Fruit fly (Drosophila melanogaster): ENCODE results near the gene CG43815.

The CG43815 gene

DNA sequence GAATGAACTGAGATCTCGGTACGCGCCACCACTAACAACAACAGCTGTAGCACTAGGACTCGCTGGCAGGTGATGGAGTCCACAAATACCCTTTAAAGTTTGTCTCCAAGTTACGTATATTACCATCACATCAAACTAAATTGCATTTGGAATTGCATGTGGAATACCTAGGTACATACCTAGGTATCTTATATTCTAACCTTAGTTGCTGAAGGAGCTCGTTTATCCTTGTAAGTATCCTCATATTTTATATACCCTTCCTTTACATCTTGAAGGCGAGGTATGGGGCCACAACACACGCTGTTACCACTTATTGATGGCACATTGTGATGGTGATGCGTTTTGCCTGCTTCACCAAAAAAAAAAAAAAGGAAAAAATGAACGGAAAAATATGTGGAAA, 8.6 kb upstream of the CG43815 start (continued):
- TF ChIP-seq CG8319 (GFP tag; optimal IDR thresholded peaks at IDR 0.05), result no peak
- no peak for TF ChIP-seq fd85E (GFP tag; optimal IDR thresholded peaks at IDR 0.05)
- no peak for TF ChIP-seq Gug (GFP tag; IDR thresholded peaks at IDR 0.05)
- TF ChIP-seq vri (GFP tag; optimal IDR thresholded peaks at IDR 0.05), result no peak
- peak; percentile 12 for TF ChIP-seq pdm3 (GFP tag; optimal IDR thresholded peaks at IDR 0.05)
- peak; percentile 34 for TF ChIP-seq CG10669 (GFP tag; optimal IDR thresholded peaks at IDR 0.05)
- TF ChIP-seq CG1621 (tag; optimal IDR thresholded peaks at IDR 0.05), result no peak
- TF ChIP-seq eg (GFP tag; IDR thresholded peaks at IDR 0.05), result no peak
- TF ChIP-seq cyc (GFP tag; optimal IDR thresholded peaks at IDR 0.05), result peak; percentile 42
- TF ChIP-seq Ets96B (tag; optimal IDR thresholded peaks at IDR 0.05), result peak; percentile 42
- peak; percentile 46 for TF ChIP-seq Met (GFP tag; optimal IDR thresholded peaks at IDR 0.05)
- TF ChIP-seq CG6808 (GFP tag; optimal IDR thresholded peaks at IDR 0.05), result no peak
- TF ChIP-seq ss (GFP tag; optimal IDR thresholded peaks at IDR 0.05), result no peak
- peak; percentile 33 for TF ChIP-seq CG6792 (GFP tag; optimal IDR thresholded peaks at IDR 0.05)
- peak; percentile 19 for TF ChIP-seq Hr39 (GFP tag; optimal IDR thresholded peaks at IDR 0.05)

DNA sequence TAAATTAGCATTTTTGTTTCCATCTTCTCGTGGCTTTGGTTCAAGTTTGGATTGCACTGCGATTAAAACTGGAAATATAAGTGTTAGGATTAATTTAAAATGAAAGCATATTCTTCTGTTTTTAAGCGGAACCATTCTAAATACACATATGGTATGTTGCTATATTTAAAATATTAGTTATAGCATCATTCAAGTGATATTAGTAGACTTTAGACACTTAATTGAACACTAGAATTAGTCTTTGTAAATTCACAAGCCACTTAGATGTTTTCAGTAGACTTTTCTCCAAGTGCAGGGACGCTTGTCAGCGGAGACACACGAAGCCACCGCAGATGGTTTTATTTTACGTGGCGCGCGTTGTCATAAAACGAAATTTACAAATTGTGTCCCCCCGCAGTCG, 6.1 kb upstream of the CG43815 start:
- TF ChIP-seq CG3919 (GFP tag; optimal IDR thresholded peaks at IDR 0.05) (no peak), CG6163 (GFP tag; IDR thresholded peaks at IDR 0.05) (no peak), CG16779 (tag; optimal IDR thresholded peaks at IDR 0.05) (no peak), Met (GFP tag; optimal IDR thresholded peaks at IDR 0.05) (peak; percentile 24), salr (GFP tag; optimal IDR thresholded peaks at IDR 0.05) (no peak), CG6792 (GFP tag; optimal IDR thresholded peaks at IDR 0.05) (peak; percentile 24), dac (GFP tag; optimal IDR thresholded peaks at IDR 0.05) (no peak), CG11762 (GFP tag; optimal IDR thresholded peaks at IDR 0.05; ENCODE audit: insufficient read depth) (no peak), CG3032 (tag; optimal IDR thresholded peaks at IDR 0.05) (no peak), fd59A (GFP tag; optimal IDR thresholded peaks at IDR 0.05) (no peak), esn (GFP tag; optimal IDR thresholded peaks at IDR 0.05) (peak; percentile 59), Hr4 (GFP tag; optimal IDR thresholded peaks at IDR 0.05) (no peak), CG31627 (GFP tag; optimal IDR thresholded peaks at IDR 0.05) (peak; percentile 38), svp (GFP tag) (peak; percentile 79), Ets96B (tag; optimal IDR thresholded peaks at IDR 0.05) (no peak), OdsH (GFP tag; optimal IDR thresholded peaks at IDR 0.05) (peak; percentile 28), cyc (GFP tag; optimal IDR thresholded peaks at IDR 0.05) (peak; percentile 16), topi (GFP tag; optimal IDR thresholded peaks at IDR 0.05) (peak; percentile 46), Eip78C (GFP tag) (peak; percentile 67), CG8119 (GFP tag; IDR thresholded peaks at IDR 0.05) (no peak), Hr39 (GFP tag; optimal IDR thresholded peaks at IDR 0.05) (peak; percentile 41), CG1621 (tag; optimal IDR thresholded peaks at IDR 0.05) (no peak), Sox15 (GFP tag; optimal IDR thresholded peaks at IDR 0.05) (no peak), lz (GFP tag; optimal IDR thresholded peaks at IDR 0.05) (peak; percentile 32), acj6 (GFP tag; optimal IDR thresholded peaks at IDR 0.05) (peak; percentile 26), Sox102F (GFP tag; optimal IDR thresholded peaks at IDR 0.05) (peak; percentile 54), Sox14 (GFP tag; optimal IDR thresholded peaks at IDR 0.05) (peak; percentile 17), Smox (GFP tag; optimal IDR thresholded peaks at IDR 0.05) (peak; percentile 32), Lpt (GFP tag; optimal IDR thresholded peaks at IDR 0.05) (no peak), pdm3 (GFP tag; optimal IDR thresholded peaks at IDR 0.05) (peak; percentile 31), CG32006 (GFP tag; optimal IDR thresholded peaks at IDR 0.05) (no peak), achi (GFP tag; optimal IDR thresholded peaks at IDR 0.05) (no peak), CG15336 (GFP tag; IDR thresholded peaks at IDR 0.05) (0 out of 2 replicates have a peak, but pooled peaks have one; percentile 10), Ets21C (GFP tag; optimal IDR thresholded peaks at IDR 0.05) (peak; percentile 48)

Data from whole organism, prepupa.